Worm (Caenorhabditis elegans) whole organism, L2 larva: Measurements from ENCODE around the gene aqp-11.

ENCODE experiments used
- C34F6.9 ChIP-seq: fragments of 150-350 bp; optimal IDR thresholded peaks from 2 replicates; lab custom pipeline; 2014; ENCODE audit warnings: missing biosample characterization, missing genetic modification characterization
- F13H6.1 ChIP-seq: sonication (generic microtip); optimal IDR thresholded peaks from 2 replicates; lab custom pipeline; 2016; ENCODE audit warnings: missing genetic modification characterization, missing compliant biosample characterization
- R02D3.7 ChIP-seq: fragments of 150-350 bp; optimal IDR thresholded peaks from 2 replicates; lab custom pipeline; 2014; ENCODE audit warnings: missing biosample characterization, missing genetic modification characterization
- Y55F3AM.14 ChIP-seq: fragments of 200-800 bp; sonication (Bioruptor generic); optimal IDR thresholded peaks from 2 replicates; lab custom pipeline; 2018; ENCODE audit warnings: mild to moderate bottlenecking, missing genetic modification characterization, missing compliant biosample characterization
- alr-1 ChIP-seq: fragments of 150-350 bp; optimal IDR thresholded peaks from 2 replicates; lab custom pipeline; 2014; ENCODE audit warnings: missing biosample characterization, missing genetic modification characterization
- blmp-1 ChIP-seq: sonication (generic microtip); optimal IDR thresholded peaks from 2 replicates; lab custom pipeline; 2017; ENCODE audit warnings: missing genetic modification characterization, mild to moderate bottlenecking, missing compliant biosample characterization, antibody characterized with exemption, moderate library complexity; ENCODE audit not compliant: insufficient read depth
- ceh-16 ChIP-seq: fragments of 150-350 bp; optimal IDR thresholded peaks from 2 replicates; lab custom pipeline; 2014; ENCODE audit warnings: missing biosample characterization, missing genetic modification characterization
- ceh-82 ChIP-seq: fragments of 150-350 bp; optimal IDR thresholded peaks from 2 replicates; lab custom pipeline; 2014; ENCODE audit warnings: missing biosample characterization, missing genetic modification characterization
- crh-2 ChIP-seq: sonication (generic microtip); optimal IDR thresholded peaks from 2 replicates; lab custom pipeline; 2017; ENCODE audit warnings: missing biosample characterization, missing genetic modification characterization
- dmd-4 ChIP-seq: sonication (generic microtip); optimal IDR thresholded peaks from 2 replicates; lab custom pipeline; 2017; ENCODE audit warnings: missing biosample characterization, missing genetic modification characterization
- egl-27 ChIP-seq: sonication (generic microtip); optimal IDR thresholded peaks from 3 replicates; lab custom pipeline; 2017; ENCODE audit warnings: missing biosample characterization, missing genetic modification reagents, missing genetic modification characterization
- elt-1 ChIP-seq: fragments of 150-350 bp; optimal IDR thresholded peaks from 2 replicates; lab custom pipeline; 2014; ENCODE audit warnings: missing biosample characterization, missing genetic modification characterization
- elt-3 ChIP-seq: sonication (generic microtip); optimal IDR thresholded peaks from 2 replicates; lab custom pipeline; 2017; ENCODE audit warnings: missing biosample characterization, missing genetic modification characterization
- fos-1 ChIP-seq: fragments of 150-350 bp; optimal IDR thresholded peaks from 2 replicates; lab custom pipeline; 2014; ENCODE audit warnings: missing biosample characterization, missing genetic modification characterization
- lin-11 ChIP-seq: fragments of 150-350 bp; sonication (generic microtip); optimal IDR thresholded peaks from 2 replicates; lab custom pipeline; 2014; ENCODE audit warnings: missing biosample characterization, missing genetic modification characterization, inconsistent platforms, mixed read lengths
- lin-39 ChIP-seq: fragments of 150-350 bp; optimal IDR thresholded peaks from 2 replicates; lab custom pipeline; 2014; ENCODE audit warnings: missing biosample characterization, missing genetic modification reagents, missing genetic modification characterization
- lsy-2 ChIP-seq, 2 experiments: fragments of 150-350 bp in 1 of 2; sonication (generic microtip) in 1 of 2; optimal IDR thresholded peaks; 2 replicates each; lab custom pipeline; 2014 to 2017; ENCODE audit warnings: missing biosample characterization in 2 of 2, missing genetic modification characterization in 2 of 2
- mab-5 ChIP-seq: fragments of 150-350 bp; optimal IDR thresholded peaks from 2 replicates; lab custom pipeline; 2014; ENCODE audit warnings: missing biosample characterization, missing genetic modification characterization
- mbf-1 ChIP-seq: sonication (generic microtip); optimal IDR thresholded peaks from 2 replicates; lab custom pipeline; 2017; ENCODE audit warnings: missing biosample characterization, missing genetic modification characterization
- mdl-1 ChIP-seq, 2 experiments: fragments of 150-350 bp in 1 of 2; sonication (generic microtip) in 1 of 2; optimal IDR thresholded peaks; 2 replicates each; lab custom pipeline; 2017; ENCODE audit warnings: missing biosample characterization in 2 of 2, missing genetic modification characterization in 2 of 2
- nhr-10 ChIP-seq: sonication (generic microtip); optimal IDR thresholded peaks from 2 replicates; lab custom pipeline; 2017; ENCODE audit warnings: missing biosample characterization, missing genetic modification characterization
- nhr-11 ChIP-seq: fragments of 150-350 bp; optimal IDR thresholded peaks from 2 replicates; lab custom pipeline; 2014; ENCODE audit warnings: missing biosample characterization, missing genetic modification characterization
- nhr-12 ChIP-seq: fragments of 150-350 bp; optimal IDR thresholded peaks from 2 replicates; lab custom pipeline; 2014; ENCODE audit warnings: missing biosample characterization, missing genetic modification characterization
- nhr-129 ChIP-seq: fragments of 150-350 bp; optimal IDR thresholded peaks from 2 replicates; lab custom pipeline; 2014; ENCODE audit warnings: missing biosample characterization, missing genetic modification characterization
- nhr-23 ChIP-seq: fragments of 150-350 bp; optimal IDR thresholded peaks from 2 replicates; lab custom pipeline; 2014; ENCODE audit warnings: missing biosample characterization, missing genetic modification reagents, missing genetic modification characterization
- nhr-6 ChIP-seq: fragments of 150-350 bp; optimal IDR thresholded peaks from 2 replicates; lab custom pipeline; 2014; ENCODE audit warnings: missing biosample characterization, missing genetic modification characterization
- nhr-77 ChIP-seq: fragments of 150-350 bp; optimal IDR thresholded peaks from 2 replicates; lab custom pipeline; 2014; ENCODE audit warnings: missing biosample characterization, missing genetic modification characterization
- peb-1 ChIP-seq: fragments of 150-350 bp; optimal IDR thresholded peaks from 2 replicates; lab custom pipeline; 2014; ENCODE audit warnings: missing biosample characterization, missing genetic modification characterization
- skn-1 ChIP-seq: sonication (generic microtip); optimal IDR thresholded peaks from 2 replicates; lab custom pipeline; 2017; ENCODE audit warnings: missing biosample characterization, missing genetic modification characterization
- sma-3 ChIP-seq: sonication (generic microtip); optimal IDR thresholded peaks from 2 replicates; lab custom pipeline; 2016; ENCODE audit warnings: missing genetic modification reagents, missing genetic modification characterization, missing compliant biosample characterization
- sma-9 ChIP-seq, 2 experiments: fragments of 150-350 bp in 1 of 2; sonication (generic microtip) in 1 of 2; optimal IDR thresholded peaks; 2 replicates each; lab custom pipeline; 2014 to 2016; ENCODE audit warnings: missing genetic modification characterization in 2 of 2, mild to moderate bottlenecking in 1 of 2, missing biosample characterization in 1 of 2, missing compliant biosample characterization in 1 of 2, missing genetic modification reagents in 1 of 2, moderate library complexity in 1 of 2
- snpc-4 ChIP-seq: fragments of 150-350 bp; optimal IDR thresholded peaks from 2 replicates; lab custom pipeline; 2014; ENCODE audit warnings: missing biosample characterization, missing genetic modification characterization
- unc-39 ChIP-seq: fragments of 150-350 bp; optimal IDR thresholded peaks from 2 replicates; lab custom pipeline; 2014; ENCODE audit warnings: missing biosample characterization, missing genetic modification characterization
- unc-55 ChIP-seq: fragments of 150-350 bp; sonication (generic microtip); optimal IDR thresholded peaks from 3 replicates; lab custom pipeline; 2014; ENCODE audit warnings: missing biosample characterization, missing genetic modification reagents, missing genetic modification characterization
- zag-1 ChIP-seq: fragments of 150-350 bp; optimal IDR thresholded peaks from 2 replicates; lab custom pipeline; 2014; ENCODE audit warnings: missing biosample characterization, missing genetic modification characterization
- ztf-1 ChIP-seq: fragments of 200-800 bp; sonication (Bioruptor generic); conservative IDR thresholded peaks from 2 replicates; pipeline ENCODE4 v1.3.6; 2022; ENCODE audit warnings: missing genetic modification characterization, missing compliant biosample characterization
- ztf-11 ChIP-seq: sonication (generic microtip); optimal IDR thresholded peaks from 2 replicates; lab custom pipeline; 2017; ENCODE audit warnings: missing biosample characterization, missing genetic modification characterization

aqp-11 gene

DNA sequence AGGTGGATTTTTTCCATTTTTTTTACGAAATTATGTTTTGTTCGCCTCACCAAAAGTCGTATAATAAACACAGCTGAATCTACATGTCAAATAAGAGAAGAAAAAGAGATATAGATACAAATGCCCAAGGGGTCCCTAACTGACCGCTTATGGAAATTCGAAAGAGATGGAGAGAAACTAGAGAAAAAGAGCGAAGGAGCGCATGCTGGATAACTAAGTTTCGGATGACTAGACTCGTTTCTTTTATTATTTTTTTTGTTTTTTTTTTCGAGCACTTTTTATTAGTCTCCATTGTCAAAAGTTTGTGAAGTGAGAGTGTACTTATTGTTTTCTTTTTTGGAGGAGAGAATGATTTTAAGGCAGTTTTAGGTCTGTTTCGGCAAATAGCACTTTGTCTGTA is 35.4 kb upstream of the aqp-11 start:
- TF ChIP-seq crh-2 (tag; lab: Kevin White, UChicago): no peak
- TF ChIP-seq ceh-16 (tag; lab: Kevin White, UChicago): no peak
- TF ChIP-seq unc-55 (GFP tag; lab: Kevin White, UChicago): peak; percentile 5
- TF ChIP-seq lsy-2 (tag; optimal IDR thresholded peaks at IDR 0.05; lab: Kevin White, UChicago): peak in 1 of 2 experiments; percentile 46
- peak in 1 of 2 experiments; percentile 35 for TF ChIP-seq mdl-1 (tag; optimal IDR thresholded peaks at IDR 0.05; lab: Kevin White, UChicago)
- TF ChIP-seq C34F6.9 (tag; lab: Kevin White, UChicago): peak; percentile 51
- TF ChIP-seq elt-3 (tag; lab: Kevin White, UChicago): no peak
- peak; percentile 31 for TF ChIP-seq F13H6.1 (tag; lab: Kevin White, UChicago)

DNA sequence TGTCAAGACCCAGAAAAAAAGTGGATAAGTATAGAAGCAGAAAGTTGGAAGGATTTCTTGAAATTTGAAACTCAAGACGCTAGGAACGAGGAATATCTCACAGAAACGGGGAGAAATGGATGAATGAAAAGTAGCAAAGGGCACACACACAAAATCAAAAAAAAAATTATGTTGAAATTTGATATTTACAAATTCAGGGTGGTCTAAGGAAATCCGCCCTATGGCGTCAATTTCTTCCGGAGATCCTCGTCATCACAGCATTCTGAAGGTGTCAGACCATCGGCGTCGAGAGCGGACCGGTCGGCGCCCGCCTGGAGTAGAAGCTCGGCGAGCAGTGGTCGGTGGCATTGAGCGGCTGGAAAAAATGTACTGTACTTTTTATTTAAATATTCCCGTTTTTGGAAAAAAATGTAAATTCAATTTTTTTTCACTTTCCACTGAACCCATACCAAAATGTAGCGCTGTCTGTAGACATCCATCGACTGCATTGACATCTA is 33.0 kb upstream of the aqp-11 start:
- no peak for TF ChIP-seq F13H6.1 (tag; lab: Kevin White, UChicago)
- no peak for TF ChIP-seq Y55F3AM.14 (GFP tag; lab: Kevin White, UChicago)
- no peak for TF ChIP-seq fos-1
- TF ChIP-seq sma-9 (GFP tag; optimal IDR thresholded peaks at IDR 0.05; lab: Kevin White, UChicago): no peak
- TF ChIP-seq sma-9 (tag; optimal IDR thresholded peaks at IDR 0.05; lab: Kevin White, UChicago): no peak
- no peak for TF ChIP-seq nhr-23 (tag; lab: Kevin White, UChicago)
- TF ChIP-seq sma-3 (GFP tag; lab: Kevin White, UChicago): no peak
- TF ChIP-seq nhr-12 (tag; lab: Kevin White, UChicago): no peak
- TF ChIP-seq mab-5: no peak
- no peak for TF ChIP-seq nhr-77
- no peak for TF ChIP-seq skn-1 (tag; lab: Kevin White, UChicago)
- TF ChIP-seq mbf-1: no peak
- no peak for TF ChIP-seq blmp-1
- TF ChIP-seq lsy-2 (tag; optimal IDR thresholded peaks at IDR 0.05; lab: Kevin White, UChicago): no peak
- TF ChIP-seq, all 48 proteins: peak for 0

DNA sequence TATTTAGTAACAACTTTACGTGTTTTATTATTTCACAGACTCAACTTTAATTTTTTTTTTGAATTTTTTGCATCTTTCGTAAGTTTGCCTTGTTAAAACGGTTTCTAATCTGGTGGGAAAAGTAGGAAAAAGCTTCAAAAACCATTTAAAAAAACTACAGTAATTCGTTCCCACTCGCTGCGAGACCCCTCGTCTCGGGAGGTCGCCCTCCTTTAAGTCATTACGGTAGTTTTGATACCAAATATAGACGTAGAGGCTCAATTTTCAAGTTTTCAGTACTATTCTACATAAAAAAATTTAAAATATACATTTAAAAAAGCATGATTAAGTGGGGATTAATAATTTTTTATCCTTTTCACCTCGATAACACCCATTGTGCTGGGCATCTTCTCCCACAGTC is 32.2 kb upstream of the aqp-11 start:
- no peak for TF ChIP-seq zag-1 (tag; lab: Kevin White, UChicago)

DNA sequence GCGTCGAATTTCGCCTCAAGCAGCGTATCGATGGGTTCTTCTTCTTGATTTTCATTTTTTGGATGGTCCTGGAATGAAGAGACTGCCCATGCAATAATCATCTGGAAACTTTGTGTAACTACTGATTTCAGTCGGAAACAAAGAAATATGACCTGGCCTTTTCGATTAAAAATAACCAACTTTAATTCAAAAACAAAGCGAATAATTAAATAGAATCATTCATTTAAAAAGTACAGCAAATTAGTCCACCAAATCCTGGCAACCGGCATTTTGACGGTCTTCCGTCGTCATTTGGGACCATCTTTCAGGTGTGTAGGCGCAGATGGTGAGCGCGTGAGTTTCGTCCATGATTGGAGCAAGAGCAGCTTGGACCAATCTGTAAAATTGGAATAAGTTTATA is 31.5 kb upstream of the aqp-11 start, which contains the start of gene acbp-5:
TSS of gene acbp-5 (minus strand) at position 101 of the 400 bp plus-strand sequence.
- no peak for TF ChIP-seq dmd-4 (tag; lab: Kevin White, UChicago)
- TF ChIP-seq lin-39 (tag; lab: Kevin White, UChicago): no peak
- no peak for TF ChIP-seq lsy-2 (tag; optimal IDR thresholded peaks at IDR 0.05; lab: Kevin White, UChicago)
- no peak for TF ChIP-seq unc-39 (tag; lab: Kevin White, UChicago)
- no peak for TF ChIP-seq ztf-1 (GFP tag; lab: Robert Waterston, UW)
- TF ChIP-seq mdl-1 (tag; optimal IDR thresholded peaks at IDR 0.05; lab: Kevin White, UChicago): no peak
- TF ChIP-seq peb-1 (tag; lab: Kevin White, UChicago): no peak
- no peak for TF ChIP-seq ztf-11 (tag; lab: Kevin White, UChicago)
- TF ChIP-seq nhr-10 (tag; lab: Kevin White, UChicago): no peak
- TF ChIP-seq egl-27: no peak
- no peak for TF ChIP-seq zag-1 (tag; lab: Kevin White, UChicago)
- TF ChIP-seq snpc-4 (tag; lab: Kevin White, UChicago): no peak
- no peak for TF ChIP-seq mab-5

DNA sequence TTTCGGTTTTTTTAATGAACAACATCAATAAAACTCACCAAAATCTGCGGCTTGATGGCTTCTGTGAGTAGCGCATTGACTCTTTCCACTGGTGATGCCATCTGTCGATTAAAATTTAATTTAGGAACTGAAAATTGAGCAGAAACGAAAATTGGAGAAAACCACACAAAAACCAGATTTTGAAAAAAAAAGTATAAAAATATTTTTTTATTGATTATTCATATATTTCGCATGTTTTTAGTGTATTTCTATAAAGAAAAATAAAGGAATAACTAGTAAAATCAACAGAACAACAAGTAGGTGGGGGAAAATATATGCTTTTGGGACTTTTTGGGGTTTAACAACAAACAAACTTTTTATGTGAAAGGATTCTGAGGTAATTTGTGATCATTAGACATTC is 30.9 kb upstream of the aqp-11 start, which contains the start of gene T12D8.10:
TSS of gene T12D8.10 (minus strand) at position 101 of the 400 bp plus-strand sequence.
- TF ChIP-seq alr-1 (tag; lab: Kevin White, UChicago) (no peak), nhr-6 (tag; lab: Kevin White, UChicago) (no peak), nhr-10 (tag; lab: Kevin White, UChicago) (no peak)

DNA sequence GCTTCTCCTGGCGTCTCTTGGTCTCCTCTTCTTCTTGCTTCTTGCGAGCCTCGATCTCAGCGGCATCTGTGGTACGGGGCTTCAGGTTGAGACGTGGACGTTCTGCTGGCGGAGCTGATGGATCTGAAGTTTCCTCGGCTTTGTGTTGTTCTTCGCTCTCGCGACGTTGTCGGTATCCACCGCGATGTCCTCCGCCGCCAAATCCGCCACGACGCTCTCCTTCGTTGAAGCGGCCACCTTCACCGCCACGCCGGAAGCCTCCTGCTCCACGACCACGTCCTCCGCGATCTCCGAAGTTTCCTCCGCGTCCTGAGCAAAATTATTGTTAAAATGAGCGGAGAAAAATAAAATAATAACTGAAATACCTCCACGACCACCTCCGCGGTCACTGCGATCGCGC is 30.3 kb upstream of the aqp-11 start:
- TF ChIP-seq Y55F3AM.14 (GFP tag; lab: Kevin White, UChicago) (no peak), unc-55 (GFP tag; lab: Kevin White, UChicago) (no peak), elt-3 (tag; lab: Kevin White, UChicago) (no peak), skn-1 (tag; lab: Kevin White, UChicago) (no peak), crh-2 (tag; lab: Kevin White, UChicago) (no peak), lin-11 (tag; lab: Kevin White, UChicago) (no peak), nhr-11 (no peak), nhr-6 (tag; lab: Kevin White, UChicago) (no peak), nhr-129 (tag; lab: Kevin White, UChicago) (no peak), R02D3.7 (tag; lab: Kevin White, UChicago) (no peak), elt-1 (no peak), sma-3 (GFP tag; lab: Kevin White, UChicago) (no peak), nhr-10 (tag; lab: Kevin White, UChicago) (no peak), nhr-23 (tag; lab: Kevin White, UChicago) (no peak), F13H6.1 (tag; lab: Kevin White, UChicago) (no peak), egl-27 (no peak), ceh-82 (tag; lab: Kevin White, UChicago) (no peak)
